Fruit fly (Drosophila melanogaster) Kc167 (cell line): ENCODE results near the gene dre4.

Source experiments
- Myc ChIP-seq: fragments of >200 bp; optimal IDR thresholded peaks from 2 replicates; lab custom pipeline; 2017; ENCODE audit warnings: missing external identifiers
- Sin3A ChIP-seq: fragments of >200 bp; optimal IDR thresholded peaks from 2 replicates; lab custom pipeline; 2018; ENCODE audit warnings: missing external identifiers
- h ChIP-seq: fragments of >200 bp; optimal IDR thresholded peaks from 3 replicates; lab custom pipeline; 2018; ENCODE audit warnings: missing external identifiers
- insv ChIP-seq: fragments of >200 bp; optimal IDR thresholded peaks from 3 replicates; lab custom pipeline; 2018; ENCODE audit warnings: missing external identifiers
- psq ChIP-seq: fragments of >200 bp; optimal IDR thresholded peaks from 2 replicates; lab custom pipeline; 2017; ENCODE audit warnings: missing external identifiers
- ttk ChIP-seq: sonication (Bioruptor generic); optimal IDR thresholded peaks from 2 replicates; lab custom pipeline; 2017; ENCODE audit warnings: missing external identifiers

dre4 gene

DNA sequence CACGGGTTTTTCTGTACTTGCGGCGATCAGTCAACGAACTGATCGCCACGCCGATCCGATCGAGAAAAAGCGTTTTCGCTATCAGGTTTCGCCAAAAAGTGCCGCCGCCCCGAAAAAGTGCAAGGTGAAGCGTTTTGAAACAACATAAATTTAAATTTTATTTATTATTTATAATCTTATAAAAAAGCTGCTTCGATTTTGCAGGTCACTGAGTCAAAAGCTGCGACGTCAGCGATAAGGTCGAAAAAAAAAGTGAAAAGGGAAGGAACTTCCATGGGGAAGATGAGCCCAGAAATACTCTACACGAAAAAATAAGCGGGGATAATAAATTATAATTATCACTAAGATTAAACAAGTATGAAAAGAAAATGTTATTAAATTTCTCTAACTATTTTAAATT is 21.6 kb upstream of the dre4 start:
- TF ChIP-seq ttk (lab: Kevin White, UChicago), result no peak
- TF ChIP-seq psq (lab: Kevin White, UChicago), result no peak
- no peak for TF ChIP-seq h (lab: Kevin White, UChicago)
- no peak for TF ChIP-seq Sin3A (lab: Kevin White, UChicago)
- no peak for TF ChIP-seq insv (lab: Kevin White, UChicago)
- no peak for TF ChIP-seq Myc

dm6 chr3L:1891914-1892313 is 15.8 kb upstream of the dre4 start:
- TF ChIP-seq insv (lab: Kevin White, UChicago) (no peak), psq (lab: Kevin White, UChicago) (no peak), Sin3A (lab: Kevin White, UChicago) (no peak)

- no peak for TF ChIP-seq psq (lab: Kevin White, UChicago)
- no peak for TF ChIP-seq insv (lab: Kevin White, UChicago)
- TF ChIP-seq h (lab: Kevin White, UChicago), result no peak
- TF ChIP-seq Myc, result no peak
- no peak for TF ChIP-seq Sin3A (lab: Kevin White, UChicago)
- TF ChIP-seq ttk (lab: Kevin White, UChicago), result no peak
Measured at dm6 chr3L:1890941-1891340, 14.8 kb upstream of the dre4 start.

- TF ChIP-seq Sin3A (lab: Kevin White, UChicago) (no peak), Myc (no peak), insv (lab: Kevin White, UChicago) (no peak), ttk (lab: Kevin White, UChicago) (no peak), h (lab: Kevin White, UChicago) (no peak), psq (lab: Kevin White, UChicago) (no peak)
Measured at dm6 chr3L:1887929-1888529, 11.9 kb upstream of the dre4 start.

DNA sequence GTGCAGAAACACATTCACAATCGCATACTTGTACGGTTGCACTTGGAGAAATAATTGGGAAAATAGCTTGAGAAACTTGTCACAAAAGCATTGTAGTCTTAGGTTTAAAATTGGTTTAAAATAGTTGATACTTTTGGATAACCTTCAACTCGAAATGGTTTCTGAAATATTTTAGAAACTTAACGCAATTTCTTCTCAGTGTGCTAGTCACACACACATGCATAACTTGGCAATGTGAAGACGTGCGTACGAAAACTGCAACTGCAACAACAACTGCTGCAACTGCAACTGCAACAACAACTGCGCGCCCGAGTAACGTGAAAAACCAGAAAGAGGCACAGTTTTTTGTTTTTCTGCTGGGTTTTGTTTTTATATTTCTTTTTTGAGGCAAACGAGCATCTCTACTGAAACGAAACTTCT is 10.0 kb upstream of the dre4 start:
- no peak for TF ChIP-seq insv (lab: Kevin White, UChicago)
- no peak for TF ChIP-seq Myc
- no peak for TF ChIP-seq h (lab: Kevin White, UChicago)
- no peak for TF ChIP-seq Sin3A (lab: Kevin White, UChicago)
- TF ChIP-seq psq (lab: Kevin White, UChicago), result no peak
- TF ChIP-seq ttk (lab: Kevin White, UChicago), result no peak

DNA sequence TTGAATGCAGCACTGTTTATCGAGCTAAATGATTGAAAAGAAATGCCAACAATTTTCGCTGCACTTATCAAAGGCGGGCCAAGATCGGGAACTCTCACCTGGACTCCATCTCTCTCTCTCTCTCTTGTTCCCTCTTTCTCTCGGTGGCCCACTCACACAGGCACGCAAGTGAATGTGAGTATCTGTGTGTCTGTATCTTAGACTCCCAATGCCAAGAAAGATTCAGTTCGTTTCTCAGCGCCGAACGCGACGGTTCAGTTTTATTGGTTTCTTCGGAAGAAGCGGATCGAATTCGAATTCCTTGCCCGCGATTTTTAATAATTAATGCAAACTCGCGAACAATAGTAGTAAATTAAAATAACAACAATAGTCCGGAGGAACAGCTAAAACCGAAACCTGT is 9.3 kb upstream of the dre4 start, which contains the start of gene Tmhs:
TSS of gene Tmhs (plus strand) at position 222 of the 400 bp plus-strand sequence.
- TF ChIP-seq insv (lab: Kevin White, UChicago), result no peak

DNA sequence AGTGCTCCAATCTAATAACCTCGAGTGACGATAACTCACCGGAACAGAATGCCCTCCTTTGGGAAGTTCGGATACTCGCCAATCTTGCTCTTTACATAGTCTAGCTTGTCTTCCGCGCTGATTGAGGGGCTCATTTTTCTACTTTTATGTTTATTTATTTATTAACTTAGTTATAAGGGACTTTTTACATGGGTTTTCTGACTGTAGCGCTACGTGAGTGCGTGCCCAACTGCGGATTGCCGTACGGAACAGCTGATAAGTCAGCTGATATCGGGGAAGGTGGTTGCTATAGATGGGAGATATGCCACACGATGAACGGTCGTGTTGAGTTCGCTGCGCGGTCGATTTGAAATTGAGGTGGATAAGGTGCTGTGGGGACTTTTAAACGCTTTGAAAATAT is 8.5 kb upstream of the dre4 start, which contains the start of gene Aprt:
TSS of gene Aprt (minus strand) at position 368 of the 400 bp plus-strand sequence.
- TF ChIP-seq Myc (no peak), psq (lab: Kevin White, UChicago) (no peak), ttk (lab: Kevin White, UChicago) (no peak), h (lab: Kevin White, UChicago) (no peak), insv (lab: Kevin White, UChicago) (no peak), Sin3A (lab: Kevin White, UChicago) (no peak)

dm6 chr3L:1882868-1883554 is 6.9 kb upstream of the dre4 start, which contains the start of gene CG13937:
Gene CG13937, minus strand, starts transcription at chr3L:1883041.
- no peak for TF ChIP-seq insv (lab: Kevin White, UChicago)

DNA sequence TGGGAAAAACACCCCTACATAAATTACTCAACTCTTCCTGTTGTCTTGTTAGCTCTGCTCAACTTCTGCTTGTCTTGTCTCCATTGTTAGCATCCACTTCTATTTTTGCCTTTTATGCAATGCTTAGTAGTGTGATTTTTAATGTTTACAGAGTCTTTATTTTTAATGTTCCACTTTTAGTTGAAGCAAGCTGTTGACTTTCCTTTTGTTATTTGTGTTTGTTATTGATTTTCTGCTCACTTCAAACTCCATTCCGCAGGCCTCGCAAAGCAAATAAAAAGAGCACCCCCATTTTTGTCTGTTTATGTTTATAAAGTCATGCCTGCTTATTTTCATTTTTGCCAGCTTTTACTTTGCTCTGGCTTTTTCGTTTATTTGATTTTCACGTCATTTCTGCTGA is 5.8 kb upstream of the dre4 start:
- TF ChIP-seq ttk (lab: Kevin White, UChicago), result no peak
- TF ChIP-seq psq (lab: Kevin White, UChicago), result no peak
- no peak for TF ChIP-seq Sin3A (lab: Kevin White, UChicago)
- TF ChIP-seq h (lab: Kevin White, UChicago), result no peak
- TF ChIP-seq insv (lab: Kevin White, UChicago), result no peak
- TF ChIP-seq Myc, result no peak

DNA sequence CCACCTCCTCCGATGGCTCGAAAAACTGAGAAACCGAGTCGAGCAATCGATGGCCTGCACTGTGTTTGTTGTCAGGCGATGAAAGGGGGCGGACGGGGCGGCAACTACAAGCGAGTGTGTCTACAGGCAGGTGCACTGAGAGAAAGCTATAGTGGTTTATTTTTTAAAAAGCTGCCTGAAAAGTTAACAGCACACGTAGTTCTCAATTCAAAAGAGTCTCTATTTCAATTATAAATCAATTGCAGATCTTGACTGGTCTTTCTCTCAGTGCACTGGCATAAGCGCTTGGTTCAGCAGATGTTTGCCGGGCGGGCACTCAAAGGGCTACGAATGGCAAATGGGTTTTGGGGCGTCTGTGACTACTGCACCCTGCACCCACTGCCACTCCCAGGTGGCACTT is 4.6 kb upstream of the dre4 start:
- no peak for TF ChIP-seq insv (lab: Kevin White, UChicago)
- no peak for TF ChIP-seq Myc
- TF ChIP-seq Sin3A (lab: Kevin White, UChicago), result no peak

DNA sequence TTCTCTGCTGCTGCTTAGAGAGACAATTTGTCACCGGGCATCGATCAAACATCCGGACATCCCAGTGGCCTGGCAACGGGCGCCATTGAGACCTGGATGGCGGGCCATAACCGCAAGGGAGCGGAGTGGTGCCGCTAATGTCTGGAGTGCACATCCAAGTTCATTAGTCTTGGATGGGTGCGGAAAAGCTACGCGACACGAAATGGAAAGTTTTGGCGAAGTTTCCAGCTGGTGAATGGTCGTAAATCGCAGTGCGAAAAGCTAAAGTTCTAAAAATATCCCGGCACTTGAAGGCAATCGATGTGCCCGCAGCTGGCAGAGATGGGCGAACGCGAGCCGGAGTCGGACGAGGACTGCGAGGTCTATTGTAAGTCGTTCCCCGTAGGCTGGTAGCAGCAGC is 6.4 kb downstream of the dre4 start, which contains the start of gene CG13924:
TSS of gene CG13924 (plus strand) at position 301 of the 400 bp plus-strand sequence.
- no peak for TF ChIP-seq psq (lab: Kevin White, UChicago)
- TF ChIP-seq ttk (lab: Kevin White, UChicago), result no peak
- no peak for TF ChIP-seq h (lab: Kevin White, UChicago)
- TF ChIP-seq Myc, result no peak
- TF ChIP-seq Sin3A (lab: Kevin White, UChicago), result no peak
- TF ChIP-seq insv (lab: Kevin White, UChicago), result no peak

- TF ChIP-seq insv (lab: Kevin White, UChicago) (no peak), ttk (lab: Kevin White, UChicago) (no peak), psq (lab: Kevin White, UChicago) (no peak), Sin3A (lab: Kevin White, UChicago) (no peak), h (lab: Kevin White, UChicago) (no peak), Myc (no peak)
Measured at dm6 chr3L:1868841-1869240, 7.3 kb downstream of the dre4 start.
